Comparison of ENCODE assay signal across 3 worm cellular contexts in the genomic region with DNA sequence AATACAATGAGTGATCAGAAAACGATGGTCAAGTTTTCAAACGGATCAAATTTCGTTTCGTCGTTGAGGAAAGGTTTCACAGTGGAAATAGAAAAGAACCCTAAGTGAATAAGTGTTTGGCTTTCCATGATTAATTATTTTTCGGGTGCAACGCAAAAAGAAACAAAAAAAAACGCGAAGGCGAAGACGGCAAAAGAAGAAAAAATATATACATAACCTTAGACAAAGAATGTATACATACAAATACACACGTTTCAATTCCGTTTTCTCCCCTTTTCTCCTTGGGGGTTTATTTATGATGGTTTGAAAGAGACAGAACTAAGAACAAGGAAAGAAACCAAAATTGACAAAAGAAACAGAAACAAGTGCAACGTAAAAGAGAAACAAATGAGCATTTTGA.
TF ChIP-seq lines count a peak whose summit lies in the region.

No protein-coding gene starts in this region.

TF ChIP-seq in whole organism, L1 larva, 84 proteins besides CTCF, POLR2A, EP300 and RAD21:
- TF ChIP-seq blmp-1 (tag; optimal IDR thresholded peaks at IDR 0.05; lab: Kevin White, UChicago) (peak; percentile 50), aly-2 (tag; optimal IDR thresholded peaks at IDR 0.05; lab: Kevin White, UChicago) (no peak), nhr-76 (tag; optimal IDR thresholded peaks at IDR 0.05; lab: Kevin White, UChicago) (no peak), efl-3 (GFP tag; optimal IDR thresholded peaks at IDR 0.05; lab: Kevin White, UChicago) (no peak), rnt-1 (tag; optimal IDR thresholded peaks at IDR 0.05; lab: Kevin White, UChicago) (no peak), Y116A8C.19 (tag; optimal IDR thresholded peaks at IDR 0.05; lab: Kevin White, UChicago; ENCODE audit: borderline replicate concordance) (no peak), lin-13 (GFP tag; optimal IDR thresholded peaks at IDR 0.05; lab: Kevin White, UChicago) (no peak), lin-14 (GFP tag; optimal IDR thresholded peaks at IDR 0.05; lab: Kevin White, UChicago) (peak; percentile 39), hpl-2 (GFP tag; optimal IDR thresholded peaks at IDR 0.05; lab: Kevin White, UChicago) (no peak), sup-37 (GFP tag; optimal IDR thresholded peaks at IDR 0.05; lab: Kevin White, UChicago) (no peak), nhr-77 (tag; optimal IDR thresholded peaks at IDR 0.05; lab: Kevin White, UChicago) (no peak), ceh-82 (tag; optimal IDR thresholded peaks at IDR 0.05; lab: Kevin White, UChicago) (no peak), lsy-2 (tag; optimal IDR thresholded peaks at IDR 0.05; lab: Kevin White, UChicago) (no peak), egl-13 (tag; optimal IDR thresholded peaks at IDR 0.05; lab: Kevin White, UChicago) (no peak), nhr-71 (tag; optimal IDR thresholded peaks at IDR 0.05; lab: Kevin White, UChicago) (peak; percentile 0), tbx-2 (tag; optimal IDR thresholded peaks at IDR 0.05; lab: Kevin White, UChicago) (no peak), nhr-85 (tag; lab: Kevin White, UChicago) (peak; percentile 62)

TF ChIP-seq in whole organism, L2 larva, 48 proteins besides CTCF, POLR2A, EP300 and RAD21:
- TF ChIP-seq lin-11 (tag; optimal IDR thresholded peaks at IDR 0.05; lab: Kevin White, UChicago), result no peak
- peak; percentile 10 for TF ChIP-seq unc-55 (GFP tag; optimal IDR thresholded peaks at IDR 0.05; lab: Kevin White, UChicago)

TF ChIP-seq in whole organism, L4 larva, 104 proteins besides CTCF, POLR2A, EP300 and RAD21:
- no peak for TF ChIP-seq ctbp-1 (GFP tag; IDR thresholded peaks at IDR 0.05; lab: Robert Waterston, UW)
- peak in 1 of 2 experiments; percentile 79 for TF ChIP-seq unc-62 (GFP tag; optimal IDR thresholded peaks at IDR 0.05 in 1 of 2; lab: Kevin White, UChicago)
- TF ChIP-seq unc-62 (tag; optimal IDR thresholded peaks at IDR 0.05; lab: Kevin White, UChicago), result no peak
- no peak for TF ChIP-seq fos-1 (tag; optimal IDR thresholded peaks at IDR 0.05; lab: Kevin White, UChicago)
- no peak for TF ChIP-seq ceh-82 (tag; optimal IDR thresholded peaks at IDR 0.05; lab: Kevin White, UChicago)
- TF ChIP-seq ama-1 (optimal IDR thresholded peaks at IDR 0.05; lab: Kevin White, UChicago), result no peak
- no peak for TF ChIP-seq mdl-1 (tag; optimal IDR thresholded peaks at IDR 0.05; lab: Kevin White, UChicago)
- no peak for TF ChIP-seq spr-1 (tag; optimal IDR thresholded peaks at IDR 0.05; lab: Kevin White, UChicago)
- TF ChIP-seq aha-1 (tag; lab: Kevin White, UChicago), result peak; percentile 90
- no peak for TF ChIP-seq zfp-3 (GFP tag; conservative IDR thresholded peaks at IDR 0.05; lab: Robert Waterston, UW)
TF ChIP-seq in whole organism, L4 larva: peak in this region for 2.

Comparison
In these comparisons a context has a peak if more than half of its experiments do, and no peak if none do; other contexts are left out.
1. Of the 29 proteins assayed by ChIP-seq in both whole organism, L4 larva and whole organism, L1 larva: peak only in whole organism, L4 larva: aha-1; only in whole organism, L1 larva: none; in both: none; in neither: 27; mixed calls (peak in some experiments, not most) for 1.